Fruit fly (Drosophila melanogaster): ENCODE results near the gene GC1.
"Not testable (repeated sequence)": the region's sequence is repeated elsewhere in the genome, so short reads cannot be mapped to it uniquely, and the experiment has no call there.

The GC1 gene

dm6 chr3R:11956444-11956843, 11.1 kb upstream of the GC1 start, which contains the start of gene Hsp70Aa:
Gene Hsp70Aa, minus strand, starts transcription at chr3R:11956544.
- not testable (repeated sequence) for TF ChIP-seq psq, h, ttk (optimal IDR thresholded peaks at IDR 0.05)

dm6 chr3R:11957388-11957787, 10.1 kb upstream of the GC1 start:
- TF ChIP-seq Sin3A (optimal IDR thresholded peaks at IDR 0.05) (no peak), insv (optimal IDR thresholded peaks at IDR 0.05) (no peak), ttk (optimal IDR thresholded peaks at IDR 0.05) (no peak), h (optimal IDR thresholded peaks at IDR 0.05) (no peak), Myc (optimal IDR thresholded peaks at IDR 0.05) (no peak), psq (optimal IDR thresholded peaks at IDR 0.05) (no peak)

- not testable (repeated sequence) for TF ChIP-seq Sin3A, ttk, Myc (optimal IDR thresholded peaks at IDR 0.05)
These were observed 9.3 kb upstream of the GC1 start, which contains the start of gene Hsp70Ab for dm6 chr3R:11958235-11958634. Gene Hsp70Ab, plus strand, starts transcription at chr3R:11958535.

- TF ChIP-seq Sin3A (optimal IDR thresholded peaks at IDR 0.05), result peak; percentile 94
- TF ChIP-seq insv (optimal IDR thresholded peaks at IDR 0.05), result no peak
These were observed 4.7 kb upstream of the GC1 start, which contains the start of the genes CG3281 and aurA for dm6 chr3R:11962739-11963214. Gene CG3281, minus strand, starts transcription at chr3R:11962805. Gene aurA, plus strand, starts transcription at chr3R:11963124.

dm6 chr3R:11964000-11964399, 3.5 kb upstream of the GC1 start:
- TF ChIP-seq insv (optimal IDR thresholded peaks at IDR 0.05) (no peak), h (optimal IDR thresholded peaks at IDR 0.05) (no peak), Sin3A (optimal IDR thresholded peaks at IDR 0.05) (no peak), psq (optimal IDR thresholded peaks at IDR 0.05) (no peak), Myc (optimal IDR thresholded peaks at IDR 0.05) (no peak)

dm6 chr3R:11968030-11968753, 684 bp downstream of the GC1 start:
- TF ChIP-seq Sin3A (optimal IDR thresholded peaks at IDR 0.05) (no peak), h (optimal IDR thresholded peaks at IDR 0.05) (no peak), Myc (optimal IDR thresholded peaks at IDR 0.05) (no peak), psq (optimal IDR thresholded peaks at IDR 0.05) (no peak)

- TF ChIP-seq h (optimal IDR thresholded peaks at IDR 0.05) (no peak), Myc (optimal IDR thresholded peaks at IDR 0.05) (no peak), Sin3A (optimal IDR thresholded peaks at IDR 0.05) (no peak), ttk (optimal IDR thresholded peaks at IDR 0.05) (no peak)
These were observed 1.7 kb downstream of the GC1 start for dm6 chr3R:11969217-11969616.

dm6 chr3R:11971394-11971793, 3.9 kb downstream of the GC1 start, which contains the start of gene GC2:
Gene GC2, plus strand, starts transcription at chr3R:11971694.
- TF ChIP-seq ttk (optimal IDR thresholded peaks at IDR 0.05), result no peak
- TF ChIP-seq psq (optimal IDR thresholded peaks at IDR 0.05), result no peak
- no peak for TF ChIP-seq Sin3A (optimal IDR thresholded peaks at IDR 0.05)
- no peak for TF ChIP-seq insv (optimal IDR thresholded peaks at IDR 0.05)
- no peak for TF ChIP-seq Myc (optimal IDR thresholded peaks at IDR 0.05)
- no peak for TF ChIP-seq h (optimal IDR thresholded peaks at IDR 0.05)

- TF ChIP-seq psq (optimal IDR thresholded peaks at IDR 0.05) (no peak), Sin3A (optimal IDR thresholded peaks at IDR 0.05) (no peak), insv (optimal IDR thresholded peaks at IDR 0.05) (no peak), Myc (optimal IDR thresholded peaks at IDR 0.05) (no peak), h (optimal IDR thresholded peaks at IDR 0.05) (no peak), ttk (optimal IDR thresholded peaks at IDR 0.05) (no peak)
These were observed 6.3 kb downstream of the GC1 start for dm6 chr3R:11973826-11974225.

dm6 chr3R:11974631-11975030, 7.1 kb downstream of the GC1 start, which contains the start of gene Tango9:
Gene Tango9, minus strand, starts transcription at chr3R:11974910.
- TF ChIP-seq psq (optimal IDR thresholded peaks at IDR 0.05) (no peak), ttk (optimal IDR thresholded peaks at IDR 0.05) (no peak), Myc (optimal IDR thresholded peaks at IDR 0.05) (no peak), insv (optimal IDR thresholded peaks at IDR 0.05) (no peak), h (optimal IDR thresholded peaks at IDR 0.05) (no peak), Sin3A (optimal IDR thresholded peaks at IDR 0.05) (no peak)

- TF ChIP-seq Myc (optimal IDR thresholded peaks at IDR 0.05), result no peak
- TF ChIP-seq Sin3A (optimal IDR thresholded peaks at IDR 0.05), result no peak
- no peak for TF ChIP-seq ttk (optimal IDR thresholded peaks at IDR 0.05)
- no peak for TF ChIP-seq insv (optimal IDR thresholded peaks at IDR 0.05)
- TF ChIP-seq psq (optimal IDR thresholded peaks at IDR 0.05), result no peak
- TF ChIP-seq h (optimal IDR thresholded peaks at IDR 0.05), result no peak
These were observed 9.2 kb downstream of the GC1 start, which contains the start of gene CG10005 for dm6 chr3R:11976556-11977335. Gene CG10005, minus strand, starts transcription at chr3R:11977197.

dm6 chr3R:11977336-11977678, 9.8 kb downstream of the GC1 start:
- no peak for TF ChIP-seq h (optimal IDR thresholded peaks at IDR 0.05)
- TF ChIP-seq insv (optimal IDR thresholded peaks at IDR 0.05), result no peak
- no peak for TF ChIP-seq psq (optimal IDR thresholded peaks at IDR 0.05)
- no peak for TF ChIP-seq Sin3A (optimal IDR thresholded peaks at IDR 0.05)
- no peak for TF ChIP-seq ttk (optimal IDR thresholded peaks at IDR 0.05)
- TF ChIP-seq Myc (optimal IDR thresholded peaks at IDR 0.05), result no peak
